Worm (Caenorhabditis elegans) whole organism, L3 larva: ENCODE data around the gene pat-4.

Experiments used
- R02D3.7 ChIP-seq: fragments of 150-350 bp; optimal IDR thresholded peaks from 2 replicates; lab custom pipeline; 2014; ENCODE audit warnings: missing biosample characterization, missing genetic modification characterization
- ZK546.5 ChIP-seq: sonication (generic microtip); optimal IDR thresholded peaks from 2 replicates; lab custom pipeline; 2017; ENCODE audit warnings: missing biosample characterization, missing genetic modification characterization
- aly-2 ChIP-seq: fragments of 150-350 bp; optimal IDR thresholded peaks from 2 replicates; lab custom pipeline; 2014; ENCODE audit warnings: missing biosample characterization, missing genetic modification characterization
- ama-1 ChIP-seq: fragments of 150-350 bp; optimal IDR thresholded peaks from 2 replicates; lab custom pipeline; 2018
- ceh-16 ChIP-seq: sonication (generic microtip); optimal IDR thresholded peaks from 2 replicates; lab custom pipeline; 2017; ENCODE audit warnings: missing biosample characterization, missing genetic modification characterization
- ceh-28 ChIP-seq: fragments of 150-350 bp; optimal IDR thresholded peaks from 2 replicates; lab custom pipeline; 2014; ENCODE audit warnings: missing biosample characterization, missing genetic modification reagents, missing genetic modification characterization
- ceh-82 ChIP-seq: fragments of 150-350 bp; optimal IDR thresholded peaks from 2 replicates; lab custom pipeline; 2014; ENCODE audit warnings: missing biosample characterization, missing genetic modification characterization
- ceh-9 ChIP-seq: sonication (generic microtip); optimal IDR thresholded peaks from 2 replicates; lab custom pipeline; 2018; ENCODE audit warnings: missing biosample characterization, missing genetic modification characterization
- daf-12 ChIP-seq: fragments of 150-350 bp; optimal IDR thresholded peaks from 2 replicates; lab custom pipeline; 2014; ENCODE audit warnings: missing biosample characterization, missing genetic modification reagents, missing genetic modification characterization
- egl-27 ChIP-seq: sonication (generic microtip); optimal IDR thresholded peaks from 4 replicates; lab custom pipeline; 2017; ENCODE audit warnings: missing biosample characterization, missing genetic modification reagents, missing genetic modification characterization
- egl-5 ChIP-seq: fragments of 150-350 bp; optimal IDR thresholded peaks from 2 replicates; lab custom pipeline; 2017; ENCODE audit warnings: missing biosample characterization, missing genetic modification reagents, missing genetic modification characterization, inconsistent platforms
- elt-1 ChIP-seq: fragments of 150-350 bp; optimal IDR thresholded peaks from 2 replicates; lab custom pipeline; 2014; ENCODE audit warnings: missing biosample characterization, missing genetic modification characterization
- elt-2 ChIP-seq: sonication (generic microtip); optimal IDR thresholded peaks from 2 replicates; lab custom pipeline; 2016; ENCODE audit warnings: missing genetic modification reagents, mild to moderate bottlenecking, missing genetic modification characterization, missing compliant biosample characterization
- elt-3 ChIP-seq, 3 experiments: fragments of 150-350 bp in 1 of 3; sonication (generic microtip) in 2 of 3; optimal IDR thresholded peaks; 2 replicates in 2 of 3; 4 replicates in 1 of 3; lab custom pipeline; 2014 to 2017; ENCODE audit warnings: missing biosample characterization in 3 of 3, missing genetic modification characterization in 3 of 3
- eor-1 ChIP-seq, 2 experiments: fragments of 150-350 bp; optimal IDR thresholded peaks; 2 replicates each; lab custom pipeline; 2014 to 2018; ENCODE audit warnings: missing biosample characterization in 2 of 2, missing genetic modification characterization in 2 of 2
- fkh-10 ChIP-seq: sonication (generic microtip); optimal IDR thresholded peaks from 2 replicates; lab custom pipeline; 2017; ENCODE audit warnings: missing biosample characterization, missing genetic modification reagents, missing genetic modification characterization
- fkh-2 ChIP-seq: fragments of 150-350 bp; optimal IDR thresholded peaks from 2 replicates; lab custom pipeline; 2014; ENCODE audit warnings: missing biosample characterization, missing genetic modification reagents, missing genetic modification characterization
- fos-1 ChIP-seq: fragments of 150-350 bp; optimal IDR thresholded peaks from 2 replicates; lab custom pipeline; 2014; ENCODE audit warnings: missing biosample characterization, missing genetic modification characterization
- hmg-11 ChIP-seq: sonication (generic microtip); optimal IDR thresholded peaks from 2 replicates; lab custom pipeline; 2016; ENCODE audit warnings: missing genetic modification characterization, missing compliant biosample characterization
- jun-1 ChIP-seq: fragments of 150-350 bp; optimal IDR thresholded peaks from 2 replicates; lab custom pipeline; 2014; ENCODE audit warnings: missing biosample characterization, missing genetic modification reagents, missing genetic modification characterization
- lin-15B ChIP-seq: fragments of 150-350 bp; optimal IDR thresholded peaks from 2 replicates; lab custom pipeline; 2014; ENCODE audit warnings: missing biosample characterization, missing genetic modification characterization
- lin-39 ChIP-seq: fragments of 150-350 bp; optimal IDR thresholded peaks from 2 replicates; lab custom pipeline; 2018; ENCODE audit warnings: missing biosample characterization, missing genetic modification reagents, missing genetic modification characterization
- lsy-12 ChIP-seq: sonication (generic microtip); optimal IDR thresholded peaks from 2 replicates; lab custom pipeline; 2016; ENCODE audit warnings: mild to moderate bottlenecking, missing genetic modification characterization, missing compliant biosample characterization
- mdl-1 ChIP-seq: fragments of 150-350 bp; optimal IDR thresholded peaks from 2 replicates; lab custom pipeline; 2014; ENCODE audit warnings: missing biosample characterization, missing genetic modification characterization
- mml-1 ChIP-seq: fragments of 150-350 bp; sonication (generic microtip); optimal IDR thresholded peaks from 3 replicates; lab custom pipeline; 2014; ENCODE audit warnings: missing biosample characterization, missing genetic modification characterization
- nfya-1 ChIP-seq: sonication (generic microtip); optimal IDR thresholded peaks from 2 replicates; lab custom pipeline; 2017; ENCODE audit warnings: missing genetic modification characterization, mild to moderate bottlenecking, missing compliant biosample characterization, antibody characterized with exemption, moderate library complexity; ENCODE audit not compliant: insufficient read depth
- nhr-11 ChIP-seq: fragments of 150-350 bp; optimal IDR thresholded peaks from 2 replicates; lab custom pipeline; 2014; ENCODE audit warnings: missing biosample characterization, missing genetic modification characterization
- nhr-12 ChIP-seq: fragments of 150-350 bp; optimal IDR thresholded peaks from 2 replicates; lab custom pipeline; 2014; ENCODE audit warnings: missing biosample characterization, missing genetic modification characterization
- nhr-23 ChIP-seq: fragments of 150-350 bp; optimal IDR thresholded peaks from 2 replicates; lab custom pipeline; 2014; ENCODE audit warnings: missing biosample characterization, missing genetic modification reagents, missing genetic modification characterization
- nhr-237 ChIP-seq: fragments of 150-350 bp; optimal IDR thresholded peaks from 2 replicates; lab custom pipeline; 2014; ENCODE audit warnings: missing biosample characterization, missing genetic modification characterization
- nhr-25 ChIP-seq: sonication (generic microtip); optimal IDR thresholded peaks from 2 replicates; lab custom pipeline; 2017; ENCODE audit warnings: missing biosample characterization, missing genetic modification characterization
- nhr-28 ChIP-seq: fragments of 150-350 bp; optimal IDR thresholded peaks from 2 replicates; lab custom pipeline; 2014; ENCODE audit warnings: missing biosample characterization, missing genetic modification characterization
- nhr-43 ChIP-seq: sonication (generic microtip); optimal IDR thresholded peaks from 2 replicates; lab custom pipeline; 2016; ENCODE audit warnings: mild to moderate bottlenecking, missing genetic modification characterization, missing compliant biosample characterization; ENCODE audit not compliant: poor library complexity, severe bottlenecking
- nhr-67 ChIP-seq: fragments of 150-350 bp; optimal IDR thresholded peaks from 2 replicates; lab custom pipeline; 2014; ENCODE audit warnings: missing biosample characterization, missing genetic modification characterization
- nhr-76 ChIP-seq: fragments of 150-350 bp; sonication (generic microtip); optimal IDR thresholded peaks from 5 replicates; lab custom pipeline; 2014; ENCODE audit warnings: missing biosample characterization, missing genetic modification characterization
- nhr-77 ChIP-seq: fragments of 150-350 bp; optimal IDR thresholded peaks from 2 replicates; lab custom pipeline; 2014; ENCODE audit warnings: missing biosample characterization, missing genetic modification characterization
- pha-4 ChIP-seq: fragments of 150-350 bp; optimal IDR thresholded peaks from 2 replicates; lab custom pipeline; 2014; ENCODE audit warnings: missing biosample characterization, missing genetic modification reagents, missing genetic modification characterization
- pqm-1 ChIP-seq: fragments of 150-350 bp; optimal IDR thresholded peaks from 2 replicates; lab custom pipeline; 2017; ENCODE audit warnings: missing biosample characterization, missing genetic modification characterization, inconsistent platforms
- sea-2 ChIP-seq: fragments of 150-350 bp; sonication (generic microtip); optimal IDR thresholded peaks from 4 replicates; lab custom pipeline; 2014; ENCODE audit warnings: missing biosample characterization, missing genetic modification reagents, missing genetic modification characterization
- skn-1 ChIP-seq: fragments of 150-350 bp; optimal IDR thresholded peaks from 2 replicates; lab custom pipeline; 2014; ENCODE audit warnings: missing biosample characterization, missing genetic modification characterization
- snpc-4 ChIP-seq: fragments of 150-350 bp; optimal IDR thresholded peaks from 2 replicates; lab custom pipeline; 2014; ENCODE audit warnings: missing biosample characterization, missing genetic modification characterization
- tbx-2 ChIP-seq: sonication (generic microtip); optimal IDR thresholded peaks from 2 replicates; lab custom pipeline; 2016; ENCODE audit warnings: mild to moderate bottlenecking, missing genetic modification characterization, missing compliant biosample characterization
- unc-39 ChIP-seq: sonication (generic microtip); optimal IDR thresholded peaks from 4 replicates; lab custom pipeline; 2017; ENCODE audit warnings: missing biosample characterization, missing genetic modification characterization
- unc-62 ChIP-seq: fragments of 150-350 bp; sonication (generic microtip); optimal IDR thresholded peaks from 4 replicates; lab custom pipeline; 2014; ENCODE audit warnings: missing biosample characterization, missing genetic modification reagents, missing genetic modification characterization
- zag-1 ChIP-seq: fragments of 150-350 bp; optimal IDR thresholded peaks from 2 replicates; lab custom pipeline; 2014; ENCODE audit warnings: missing biosample characterization, missing genetic modification characterization
- ztf-11 ChIP-seq: fragments of 150-350 bp; optimal IDR thresholded peaks from 2 replicates; lab custom pipeline; 2014; ENCODE audit warnings: missing biosample characterization, missing genetic modification characterization
- ztf-4 ChIP-seq: fragments of 150-350 bp; optimal IDR thresholded peaks from 2 replicates; lab custom pipeline; 2014; ENCODE audit warnings: missing biosample characterization, missing genetic modification characterization

pat-4 gene

ce11 chrIII:89155-89554 lies 5.5 kb downstream of the pat-4 start (continued):
- TF ChIP-seq mdl-1 = no peak
- no peak for TF ChIP-seq nhr-11 (tag; lab: Kevin White, UChicago)
- TF ChIP-seq nhr-28 (tag; lab: Kevin White, UChicago) = no peak
- TF ChIP-seq mml-1 (tag; lab: Kevin White, UChicago) = no peak
- no peak for TF ChIP-seq egl-27 (tag; lab: Kevin White, UChicago)

ce11 chrIII:87183-87582 lies 7.4 kb downstream of the pat-4 start, which contains the start of the genes F54C4.4 and mrpl-40:
F54C4.4 (minus strand) TSS chrIII:87381.
mrpl-40 (plus strand) TSS chrIII:87559.
- TF ChIP-seq daf-12 (tag; lab: Kevin White, UChicago) = no peak
- TF ChIP-seq ceh-9 (tag; lab: Kevin White, UChicago) = no peak
- no peak for TF ChIP-seq fos-1 (tag; lab: Kevin White, UChicago)
- peak; percentile 78 for TF ChIP-seq pha-4 (tag; lab: Kevin White, UChicago)
- peak; percentile 56 for TF ChIP-seq nhr-43
- TF ChIP-seq unc-39 (tag; lab: Kevin White, UChicago) = no peak
- no peak for TF ChIP-seq ama-1
- no peak for TF ChIP-seq nhr-11 (tag; lab: Kevin White, UChicago)
- TF ChIP-seq pqm-1 (tag; lab: Kevin White, UChicago) = no peak
- no peak for TF ChIP-seq elt-3 (tag; optimal IDR thresholded peaks at IDR 0.05; lab: Kevin White, UChicago)
- TF ChIP-seq zag-1 (tag; lab: Kevin White, UChicago) = no peak
- peak; percentile 15 for TF ChIP-seq nhr-25 (tag; lab: Kevin White, UChicago)
- TF ChIP-seq ceh-16 (tag; lab: Kevin White, UChicago) = no peak
- no peak for TF ChIP-seq tbx-2
- no peak for TF ChIP-seq mml-1 (tag; lab: Kevin White, UChicago)
- TF ChIP-seq ceh-28 = peak; percentile 86
- no peak for TF ChIP-seq eor-1 (tag; optimal IDR thresholded peaks at IDR 0.05; lab: Kevin White, UChicago)
- no peak for TF ChIP-seq lsy-12 (tag; lab: Kevin White, UChicago)
- no peak for TF ChIP-seq egl-5 (tag; lab: Kevin White, UChicago)
- no peak for TF ChIP-seq sea-2 (GFP tag; lab: Kevin White, UChicago)
- TF ChIP-seq aly-2 (tag; lab: Kevin White, UChicago) = no peak
- TF ChIP-seq fkh-2 (tag; lab: Kevin White, UChicago) = no peak
- TF ChIP-seq nhr-237 (tag; lab: Kevin White, UChicago) = no peak
- TF ChIP-seq unc-62 (GFP tag; lab: Kevin White, UChicago) = no peak
- TF ChIP-seq fkh-10 (GFP tag; lab: Kevin White, UChicago) = peak; percentile 29
- peak; percentile 97 for TF ChIP-seq R02D3.7 (tag; lab: Kevin White, UChicago)
- TF ChIP-seq egl-27 (tag; lab: Kevin White, UChicago) = no peak
- no peak for TF ChIP-seq nhr-28 (tag; lab: Kevin White, UChicago)
- no peak for TF ChIP-seq nhr-67
- no peak for TF ChIP-seq hmg-11
- TF ChIP-seq ceh-82 (tag; lab: Kevin White, UChicago) = no peak
- no peak for TF ChIP-seq elt-1 (tag; lab: Kevin White, UChicago)
- TF ChIP-seq mdl-1 = no peak
- no peak for TF ChIP-seq nhr-12 (tag; lab: Kevin White, UChicago)
- no peak for TF ChIP-seq ZK546.5
- peak; percentile 55 for TF ChIP-seq lin-15B
- no peak for TF ChIP-seq ztf-4 (tag; lab: Kevin White, UChicago)
- no peak for TF ChIP-seq jun-1 (tag; lab: Kevin White, UChicago)
- no peak for TF ChIP-seq nhr-76
- peak; percentile 7 for TF ChIP-seq elt-2 (tag; lab: Kevin White, UChicago)
- no peak for TF ChIP-seq nhr-77
- peak; percentile 82 for TF ChIP-seq nfya-1
- peak; percentile 65 for TF ChIP-seq nhr-23 (tag; lab: Kevin White, UChicago)
- peak; percentile 50 for TF ChIP-seq lin-39 (tag; lab: Kevin White, UChicago)
- no peak for TF ChIP-seq ztf-11 (tag; lab: Kevin White, UChicago)
- no peak for TF ChIP-seq skn-1 (tag; lab: Kevin White, UChicago)
- no peak for TF ChIP-seq snpc-4 (tag; lab: Kevin White, UChicago)
